Fruit fly (Drosophila melanogaster) whole organism, wandering third instar larva: ENCODE results near the gene CG4297.
A peak's percentile ranks its signal among the peaks of the same experiment; 100 is the strongest.

ENCODE experiments used
- CG32264 ChIP-seq: fragments of 200-800 bp; sonication (Bioruptor generic); optimal IDR thresholded peaks from 2 replicates; lab custom pipeline; 2016; ENCODE audit warnings: missing biosample characterization, missing genetic modification characterization
- CrebA ChIP-seq: fragments of 200-800 bp; sonication (Bioruptor generic); optimal IDR thresholded peaks from 2 replicates; lab custom pipeline; 2016; ENCODE audit warnings: missing biosample characterization, mild to moderate bottlenecking, missing genetic modification characterization, borderline replicate concordance
- Dfd ChIP-seq: fragments of >200 bp; optimal IDR thresholded peaks from 2 replicates; lab custom pipeline; 2017; ENCODE audit warnings: missing biosample characterization, missing genetic modification characterization
- Hnf4 ChIP-seq: fragments of 200-800 bp; sonication (Bioruptor generic); optimal IDR thresholded peaks from 2 replicates; lab custom pipeline; 2016; ENCODE audit warnings: missing biosample characterization, mild to moderate bottlenecking, missing genetic modification characterization
- Jra ChIP-seq: sonication (Bioruptor generic); optimal IDR thresholded peaks from 2 replicates; lab custom pipeline; 2016; ENCODE audit warnings: missing biosample characterization, missing genetic modification characterization
- N ChIP-seq: fragments of >200 bp; optimal IDR thresholded peaks from 2 replicates; lab custom pipeline; 2018; ENCODE audit warnings: missing biosample characterization, missing external identifiers, missing genetic modification characterization
- OdsH ChIP-seq: fragments of 200-800 bp; sonication (Bioruptor generic); optimal IDR thresholded peaks from 2 replicates; lab custom pipeline; 2016; ENCODE audit warnings: missing biosample characterization, mild to moderate bottlenecking, missing genetic modification characterization
- br ChIP-seq: fragments of 200-800 bp; sonication (Bioruptor generic); optimal IDR thresholded peaks from 2 replicates; lab custom pipeline; 2016; ENCODE audit warnings: missing biosample characterization, missing genetic modification characterization
- fru ChIP-seq: fragments of 200-800 bp; sonication (Bioruptor generic); optimal IDR thresholded peaks from 3 replicates; lab custom pipeline; 2016; ENCODE audit warnings: missing biosample characterization, mild to moderate bottlenecking, missing genetic modification characterization
- lola ChIP-seq: fragments of >200 bp; optimal IDR thresholded peaks from 2 replicates; lab custom pipeline; 2017; ENCODE audit warnings: missing biosample characterization, missing genetic modification characterization
- pan ChIP-seq: fragments of >200 bp; optimal IDR thresholded peaks from 2 replicates; lab custom pipeline; 2017
- psq ChIP-seq: fragments of 200-800 bp; sonication (Bioruptor generic); optimal IDR thresholded peaks from 3 replicates; lab custom pipeline; 2017; ENCODE audit warnings: missing biosample characterization, mild to moderate bottlenecking, missing genetic modification characterization, moderate library complexity
- usp ChIP-seq: fragments of >200 bp; optimal IDR thresholded peaks from 2 replicates; lab custom pipeline; 2017; ENCODE audit warnings: missing biosample characterization, missing genetic modification characterization

dm6 chr2L:419620-420184, 52.3 kb downstream of the CG4297 start, which contains the start of the genes CG13690 and RpLP1:
- TF ChIP-seq N (GFP tag; lab: Kevin White, UChicago) (no peak), usp (GFP tag; lab: Kevin White, UChicago) (no peak), br (GFP tag; lab: Kevin White, UChicago) (peak; percentile 74), Dfd (GFP tag; lab: Kevin White, UChicago) (no peak), OdsH (GFP tag; lab: Kevin White, UChicago) (peak; percentile 59), fru (GFP tag; lab: Kevin White, UChicago) (peak; percentile 65), Jra (GFP tag; lab: Kevin White, UChicago) (peak; percentile 54), CG32264 (GFP tag; lab: Kevin White, UChicago) (peak; percentile 55), psq (GFP tag; lab: Kevin White, UChicago) (peak; percentile 51), lola (GFP tag; lab: Kevin White, UChicago) (no peak), Hnf4 (GFP tag; lab: Kevin White, UChicago) (peak; percentile 59), pan (lab: Kevin White, UChicago) (no peak), CrebA (GFP tag; lab: Kevin White, UChicago) (no peak)
